Fruit fly (Drosophila melanogaster): ENCODE results near the gene Got2.

Gene Got2

DNA sequence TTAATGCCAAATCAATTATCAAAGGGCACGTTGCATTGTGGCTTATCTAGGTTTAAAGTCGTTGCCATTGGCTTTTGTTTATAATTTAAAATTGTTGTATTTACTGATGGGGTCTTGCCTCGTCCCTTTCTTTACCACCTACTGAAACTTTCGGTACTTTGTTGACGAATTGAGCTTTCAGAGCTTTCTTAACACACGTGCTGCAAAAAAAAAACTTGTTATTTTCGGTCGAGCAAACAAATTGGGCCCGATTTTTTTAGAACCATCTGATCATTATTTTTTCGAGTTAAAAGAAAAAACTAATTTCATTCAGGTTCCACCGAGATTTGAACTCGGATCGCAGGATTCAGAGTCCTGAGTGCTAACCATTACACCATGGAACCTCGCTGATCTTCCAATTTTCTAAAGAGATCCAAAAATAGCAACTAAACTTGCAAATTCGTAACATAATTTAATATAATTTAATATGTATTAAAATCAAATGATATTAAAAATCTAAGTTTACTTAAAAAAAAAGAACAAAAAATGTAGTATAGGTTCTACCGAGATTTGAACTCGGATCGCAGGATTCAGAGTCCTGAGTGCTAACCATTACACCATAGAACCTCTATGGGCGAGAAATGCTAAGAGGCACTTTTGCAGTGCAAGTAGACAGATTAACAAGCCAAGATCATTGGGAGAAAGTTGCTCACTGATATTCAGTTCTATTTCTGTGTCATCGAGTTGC lies 22.9 kb upstream of the Got2 start (continued):
- peak; percentile 76 for TF ChIP-seq HLH4C (GFP tag; IDR thresholded peaks at IDR 0.05; ENCODE audit: partially characterized antibody)
- no peak for TF ChIP-seq CG33557 (GFP tag; optimal IDR thresholded peaks at IDR 0.05)
- peak; percentile 85; the same call in 2 of the 3 replicates for TF ChIP-seq Opbp (GFP tag; IDR thresholded peaks at IDR 0.05; ENCODE audit: partially characterized antibody)
- no peak for TF ChIP-seq Rfx (GFP tag; IDR thresholded peaks at IDR 0.05)
- no peak for TF ChIP-seq CG3838 (GFP tag; optimal IDR thresholded peaks at IDR 0.05)
- no peak for TF ChIP-seq Vsx1 (GFP tag; optimal IDR thresholded peaks at IDR 0.05)
- TF ChIP-seq CG11504 (tag; optimal IDR thresholded peaks at IDR 0.05): peak; percentile 13
- TF ChIP-seq CG10209 (GFP tag; optimal IDR thresholded peaks at IDR 0.05): no peak
- TF ChIP-seq CG42726 (GFP tag; IDR thresholded peaks at IDR 0.05; ENCODE audit: partially characterized antibody): peak; percentile 92
- TF ChIP-seq Stat92E (GFP tag; optimal IDR thresholded peaks at IDR 0.05): peak in 1 of 3 experiments; percentile 50
- TF ChIP-seq CG33213 (GFP tag; optimal IDR thresholded peaks at IDR 0.05): no peak
- no peak for TF ChIP-seq seq (GFP tag; IDR thresholded peaks at IDR 0.05)
- no peak for TF ChIP-seq ab (GFP tag; optimal IDR thresholded peaks at IDR 0.05)
- TF ChIP-seq tna (GFP tag; IDR thresholded peaks at IDR 0.05; ENCODE audit: partially characterized antibody): peak; percentile 71; the same call in 1 of the 2 replicates
- no peak for TF ChIP-seq Poxn (GFP tag; IDR thresholded peaks at IDR 0.05)
- no peak for TF ChIP-seq NfI (GFP tag; optimal IDR thresholded peaks at IDR 0.05)
- TF ChIP-seq CG5180 (GFP tag; optimal IDR thresholded peaks at IDR 0.05): no peak
- TF ChIP-seq corto (GFP tag; optimal IDR thresholded peaks at IDR 0.05): no peak
- no peak for TF ChIP-seq Ada2b (GFP tag; IDR thresholded peaks at IDR 0.05)
- peak; percentile 17 for TF ChIP-seq grn (GFP tag; optimal IDR thresholded peaks at IDR 0.05)
- no peak for TF ChIP-seq CG18764 (GFP tag; optimal IDR thresholded peaks at IDR 0.05)
- TF ChIP-seq CG10274 (GFP tag; optimal IDR thresholded peaks at IDR 0.05): no peak
- TF ChIP-seq Hr51 (GFP tag; optimal IDR thresholded peaks at IDR 0.05): no peak
- no peak for TF ChIP-seq lab (GFP tag; optimal IDR thresholded peaks at IDR 0.05)
- peak; percentile 99 for TF ChIP-seq Bdp1 (GFP tag; optimal IDR thresholded peaks at IDR 0.05)
- TF ChIP-seq disco-r (GFP tag; optimal IDR thresholded peaks at IDR 0.05): no peak
- TF ChIP-seq unc-4 (GFP tag; IDR thresholded peaks at IDR 0.05; ENCODE audit: partially characterized antibody): peak; percentile 22; the same call in 1 of the 2 replicates
- no peak for TF ChIP-seq CG17912 (GFP tag; optimal IDR thresholded peaks at IDR 0.05)
- no peak for TF ChIP-seq wdn (GFP tag; IDR thresholded peaks at IDR 0.05)
- TF ChIP-seq crol (GFP tag; IDR thresholded peaks at IDR 0.05): no peak
- TF ChIP-seq CG14441 (GFP tag; IDR thresholded peaks at IDR 0.05): no peak
- peak; percentile 33; the same call in 1 of the 2 replicates for TF ChIP-seq CG31441 (GFP tag; IDR thresholded peaks at IDR 0.05)
- TF ChIP-seq Myb (GFP tag; optimal IDR thresholded peaks at IDR 0.05): no peak
- peak; percentile 92 for TF ChIP-seq cwo (GFP tag; optimal IDR thresholded peaks at IDR 0.05)
- no peak for TF ChIP-seq zfh2 (GFP tag; optimal IDR thresholded peaks at IDR 0.05)
- peak; percentile 9; the same call in 1 of the 2 replicates for TF ChIP-seq CG13287 (GFP tag; IDR thresholded peaks at IDR 0.05; ENCODE audit: partially characterized antibody)
- no peak for TF ChIP-seq Sox102F (GFP tag; optimal IDR thresholded peaks at IDR 0.05)
- TF ChIP-seq inv (GFP tag; IDR thresholded peaks at IDR 0.05; ENCODE audit: partially characterized antibody): peak; percentile 38; the same call in 1 of the 2 replicates
- TF ChIP-seq gcm (GFP tag; optimal IDR thresholded peaks at IDR 0.05): peak; percentile 14
- TF ChIP-seq exex (tag; optimal IDR thresholded peaks at IDR 0.05): peak; percentile 40
- TF ChIP-seq Six4 (GFP tag; optimal IDR thresholded peaks at IDR 0.05): no peak
- TF ChIP-seq Bgb (GFP tag; IDR thresholded peaks at IDR 0.05; ENCODE audit: partially characterized antibody): peak; percentile 73; the same call in 1 of the 2 replicates
- peak; percentile 27 for TF ChIP-seq Blimp-1 (GFP tag; optimal IDR thresholded peaks at IDR 0.05)
- TF ChIP-seq CG14860 (GFP tag; IDR thresholded peaks at IDR 0.05; ENCODE audit: partially characterized antibody): peak; percentile 81
- peak; percentile 2 for TF ChIP-seq CG10267 (tag; optimal IDR thresholded peaks at IDR 0.05)
- TF ChIP-seq CG1024 (GFP tag; IDR thresholded peaks at IDR 0.05): no peak
- TF ChIP-seq tap (tag; optimal IDR thresholded peaks at IDR 0.05): peak; percentile 25

Measured in whole organism, embryonic.